Worm (Caenorhabditis elegans) whole organism, L3 larva: ENCODE results near the gene srg-62.

Experiments used
- R02D3.7 ChIP-seq: fragments of 150-350 bp; optimal IDR thresholded peaks from 2 replicates; lab custom pipeline; 2014; ENCODE audit warnings: missing biosample characterization, missing genetic modification characterization
- aly-2 ChIP-seq: fragments of 150-350 bp; optimal IDR thresholded peaks from 2 replicates; lab custom pipeline; 2014; ENCODE audit warnings: missing biosample characterization, missing genetic modification characterization
- ama-1 ChIP-seq: fragments of 150-350 bp; optimal IDR thresholded peaks from 2 replicates; lab custom pipeline; 2018
- ceh-28 ChIP-seq: fragments of 150-350 bp; optimal IDR thresholded peaks from 2 replicates; lab custom pipeline; 2014; ENCODE audit warnings: missing biosample characterization, missing genetic modification reagents, missing genetic modification characterization
- ceh-82 ChIP-seq: fragments of 150-350 bp; optimal IDR thresholded peaks from 2 replicates; lab custom pipeline; 2014; ENCODE audit warnings: missing biosample characterization, missing genetic modification characterization
- ceh-9 ChIP-seq: sonication (generic microtip); optimal IDR thresholded peaks from 2 replicates; lab custom pipeline; 2018; ENCODE audit warnings: missing biosample characterization, missing genetic modification characterization
- daf-12 ChIP-seq: fragments of 150-350 bp; optimal IDR thresholded peaks from 2 replicates; lab custom pipeline; 2014; ENCODE audit warnings: missing biosample characterization, missing genetic modification reagents, missing genetic modification characterization
- egl-27 ChIP-seq: sonication (generic microtip); optimal IDR thresholded peaks from 4 replicates; lab custom pipeline; 2017; ENCODE audit warnings: missing biosample characterization, missing genetic modification reagents, missing genetic modification characterization
- egl-5 ChIP-seq: fragments of 150-350 bp; optimal IDR thresholded peaks from 2 replicates; lab custom pipeline; 2017; ENCODE audit warnings: missing biosample characterization, missing genetic modification reagents, missing genetic modification characterization, inconsistent platforms
- elt-1 ChIP-seq: fragments of 150-350 bp; optimal IDR thresholded peaks from 2 replicates; lab custom pipeline; 2014; ENCODE audit warnings: missing biosample characterization, missing genetic modification characterization
- elt-2 ChIP-seq: sonication (generic microtip); optimal IDR thresholded peaks from 2 replicates; lab custom pipeline; 2016; ENCODE audit warnings: missing genetic modification reagents, mild to moderate bottlenecking, missing genetic modification characterization, missing compliant biosample characterization
- eor-1 ChIP-seq, 2 experiments: fragments of 150-350 bp; optimal IDR thresholded peaks; 2 replicates each; lab custom pipeline; 2014 to 2018; ENCODE audit warnings: missing biosample characterization in 2 of 2, missing genetic modification characterization in 2 of 2
- fkh-10 ChIP-seq: sonication (generic microtip); optimal IDR thresholded peaks from 2 replicates; lab custom pipeline; 2017; ENCODE audit warnings: missing biosample characterization, missing genetic modification reagents, missing genetic modification characterization
- fos-1 ChIP-seq: fragments of 150-350 bp; optimal IDR thresholded peaks from 2 replicates; lab custom pipeline; 2014; ENCODE audit warnings: missing biosample characterization, missing genetic modification characterization
- jun-1 ChIP-seq: fragments of 150-350 bp; optimal IDR thresholded peaks from 2 replicates; lab custom pipeline; 2014; ENCODE audit warnings: missing biosample characterization, missing genetic modification reagents, missing genetic modification characterization
- lin-15B ChIP-seq: fragments of 150-350 bp; optimal IDR thresholded peaks from 2 replicates; lab custom pipeline; 2014; ENCODE audit warnings: missing biosample characterization, missing genetic modification characterization
- lin-39 ChIP-seq: fragments of 150-350 bp; optimal IDR thresholded peaks from 2 replicates; lab custom pipeline; 2018; ENCODE audit warnings: missing biosample characterization, missing genetic modification reagents, missing genetic modification characterization
- lsy-12 ChIP-seq: sonication (generic microtip); optimal IDR thresholded peaks from 2 replicates; lab custom pipeline; 2016; ENCODE audit warnings: mild to moderate bottlenecking, missing genetic modification characterization, missing compliant biosample characterization
- mml-1 ChIP-seq: fragments of 150-350 bp; sonication (generic microtip); optimal IDR thresholded peaks from 3 replicates; lab custom pipeline; 2014; ENCODE audit warnings: missing biosample characterization, missing genetic modification characterization
- nfya-1 ChIP-seq: sonication (generic microtip); optimal IDR thresholded peaks from 2 replicates; lab custom pipeline; 2017; ENCODE audit warnings: missing genetic modification characterization, mild to moderate bottlenecking, missing compliant biosample characterization, antibody characterized with exemption, moderate library complexity; ENCODE audit not compliant: insufficient read depth
- nhr-12 ChIP-seq: fragments of 150-350 bp; optimal IDR thresholded peaks from 2 replicates; lab custom pipeline; 2014; ENCODE audit warnings: missing biosample characterization, missing genetic modification characterization
- nhr-23 ChIP-seq: fragments of 150-350 bp; optimal IDR thresholded peaks from 2 replicates; lab custom pipeline; 2014; ENCODE audit warnings: missing biosample characterization, missing genetic modification reagents, missing genetic modification characterization
- nhr-237 ChIP-seq: fragments of 150-350 bp; optimal IDR thresholded peaks from 2 replicates; lab custom pipeline; 2014; ENCODE audit warnings: missing biosample characterization, missing genetic modification characterization
- nhr-25 ChIP-seq: sonication (generic microtip); optimal IDR thresholded peaks from 2 replicates; lab custom pipeline; 2017; ENCODE audit warnings: missing biosample characterization, missing genetic modification characterization
- nhr-28 ChIP-seq: fragments of 150-350 bp; optimal IDR thresholded peaks from 2 replicates; lab custom pipeline; 2014; ENCODE audit warnings: missing biosample characterization, missing genetic modification characterization
- nhr-43 ChIP-seq: sonication (generic microtip); optimal IDR thresholded peaks from 2 replicates; lab custom pipeline; 2016; ENCODE audit warnings: mild to moderate bottlenecking, missing genetic modification characterization, missing compliant biosample characterization; ENCODE audit not compliant: poor library complexity, severe bottlenecking
- nhr-67 ChIP-seq: fragments of 150-350 bp; optimal IDR thresholded peaks from 2 replicates; lab custom pipeline; 2014; ENCODE audit warnings: missing biosample characterization, missing genetic modification characterization
- nhr-76 ChIP-seq: fragments of 150-350 bp; sonication (generic microtip); optimal IDR thresholded peaks from 5 replicates; lab custom pipeline; 2014; ENCODE audit warnings: missing biosample characterization, missing genetic modification characterization
- nhr-77 ChIP-seq: fragments of 150-350 bp; optimal IDR thresholded peaks from 2 replicates; lab custom pipeline; 2014; ENCODE audit warnings: missing biosample characterization, missing genetic modification characterization
- pha-4 ChIP-seq: fragments of 150-350 bp; optimal IDR thresholded peaks from 2 replicates; lab custom pipeline; 2014; ENCODE audit warnings: missing biosample characterization, missing genetic modification reagents, missing genetic modification characterization
- snpc-4 ChIP-seq: fragments of 150-350 bp; optimal IDR thresholded peaks from 2 replicates; lab custom pipeline; 2014; ENCODE audit warnings: missing biosample characterization, missing genetic modification characterization
- tbx-2 ChIP-seq: sonication (generic microtip); optimal IDR thresholded peaks from 2 replicates; lab custom pipeline; 2016; ENCODE audit warnings: mild to moderate bottlenecking, missing genetic modification characterization, missing compliant biosample characterization
- unc-39 ChIP-seq: sonication (generic microtip); optimal IDR thresholded peaks from 4 replicates; lab custom pipeline; 2017; ENCODE audit warnings: missing biosample characterization, missing genetic modification characterization
- unc-62 ChIP-seq: fragments of 150-350 bp; sonication (generic microtip); optimal IDR thresholded peaks from 4 replicates; lab custom pipeline; 2014; ENCODE audit warnings: missing biosample characterization, missing genetic modification reagents, missing genetic modification characterization
- zag-1 ChIP-seq: fragments of 150-350 bp; optimal IDR thresholded peaks from 2 replicates; lab custom pipeline; 2014; ENCODE audit warnings: missing biosample characterization, missing genetic modification characterization
- ztf-11 ChIP-seq: fragments of 150-350 bp; optimal IDR thresholded peaks from 2 replicates; lab custom pipeline; 2014; ENCODE audit warnings: missing biosample characterization, missing genetic modification characterization
- ztf-4 ChIP-seq: fragments of 150-350 bp; optimal IDR thresholded peaks from 2 replicates; lab custom pipeline; 2014; ENCODE audit warnings: missing biosample characterization, missing genetic modification characterization

srg-62 gene

DNA sequence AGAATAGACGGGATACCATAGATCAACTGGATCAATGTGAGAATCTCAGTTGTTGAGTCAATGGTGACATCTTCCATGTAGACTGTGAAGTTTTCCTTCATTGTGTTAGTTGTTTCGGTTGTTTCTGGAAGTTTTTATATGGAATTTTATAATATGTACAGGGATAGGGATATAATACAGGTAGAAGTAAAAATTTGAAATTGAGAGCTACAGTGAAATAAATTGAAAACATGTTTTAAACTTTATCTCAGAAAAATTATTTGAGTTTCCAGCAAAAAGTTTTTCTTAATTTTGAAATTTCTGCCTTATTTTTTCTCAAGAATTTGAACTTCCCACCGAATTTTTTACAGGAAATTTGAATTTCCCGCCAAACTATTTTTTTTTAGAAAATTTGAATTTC lies at the start of gene srg-62:
srg-62 (minus strand) TSS at position 101 of the 400 bp plus-strand sequence.
- TF ChIP-seq fkh-10 (GFP tag; lab: Kevin White, UChicago) (no peak), nhr-77 (tag; lab: Kevin White, UChicago) (no peak), nhr-23 (tag; lab: Kevin White, UChicago) (no peak), R02D3.7 (tag; lab: Kevin White, UChicago) (no peak), eor-1 (tag; optimal IDR thresholded peaks at IDR 0.05; lab: Kevin White, UChicago) (no peak), pha-4 (tag; lab: Kevin White, UChicago) (no peak), ceh-82 (tag; lab: Kevin White, UChicago) (no peak)

DNA sequence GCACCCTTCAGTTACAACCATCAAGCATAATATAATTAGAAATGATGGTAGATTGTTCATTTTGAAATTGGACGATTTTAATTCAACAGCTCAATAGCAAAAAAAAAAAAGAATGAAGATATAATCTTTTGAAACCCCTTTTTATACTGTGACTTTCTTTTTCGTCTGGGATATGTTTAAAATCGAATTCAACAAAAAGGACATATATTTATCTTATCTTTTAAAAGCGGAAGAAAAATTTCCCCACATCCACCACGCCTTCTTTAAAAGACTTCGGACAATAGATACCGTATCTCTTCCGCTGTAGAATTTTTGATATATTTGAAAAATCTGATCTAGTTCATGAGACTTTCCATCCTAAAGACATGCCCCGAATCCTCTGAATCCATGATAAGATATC lies 38.6 kb upstream of the srg-62 start, which contains the start of gene R05D8.11:
R05D8.11 (minus strand) TSS at position 101 of the 400 bp plus-strand sequence.
- no peak for TF ChIP-seq nhr-76
- TF ChIP-seq ceh-28 (tag; lab: Kevin White, UChicago), result no peak
- TF ChIP-seq nhr-237, result no peak
- TF ChIP-seq ztf-4 (tag; lab: Kevin White, UChicago), result no peak
- TF ChIP-seq ztf-11, result no peak
- no peak for TF ChIP-seq mml-1 (tag; lab: Kevin White, UChicago)
- no peak for TF ChIP-seq nhr-28 (tag; lab: Kevin White, UChicago)
- TF ChIP-seq aly-2 (tag; lab: Kevin White, UChicago), result no peak
- no peak for TF ChIP-seq fos-1 (tag; lab: Kevin White, UChicago)
- no peak for TF ChIP-seq unc-39 (tag; lab: Kevin White, UChicago)
- TF ChIP-seq nhr-23 (tag; lab: Kevin White, UChicago), result no peak
- no peak for TF ChIP-seq pha-4 (tag; lab: Kevin White, UChicago)
- no peak for TF ChIP-seq snpc-4 (tag; lab: Kevin White, UChicago)
- no peak for TF ChIP-seq elt-2 (tag; lab: Kevin White, UChicago)
- no peak for TF ChIP-seq tbx-2 (tag; lab: Kevin White, UChicago)
- TF ChIP-seq ceh-9, result no peak
- no peak for TF ChIP-seq lin-15B (tag; lab: Kevin White, UChicago)
- TF ChIP-seq unc-62 (GFP tag; lab: Kevin White, UChicago), result no peak
- no peak for TF ChIP-seq elt-1
- TF ChIP-seq jun-1 (tag; lab: Kevin White, UChicago), result no peak

DNA sequence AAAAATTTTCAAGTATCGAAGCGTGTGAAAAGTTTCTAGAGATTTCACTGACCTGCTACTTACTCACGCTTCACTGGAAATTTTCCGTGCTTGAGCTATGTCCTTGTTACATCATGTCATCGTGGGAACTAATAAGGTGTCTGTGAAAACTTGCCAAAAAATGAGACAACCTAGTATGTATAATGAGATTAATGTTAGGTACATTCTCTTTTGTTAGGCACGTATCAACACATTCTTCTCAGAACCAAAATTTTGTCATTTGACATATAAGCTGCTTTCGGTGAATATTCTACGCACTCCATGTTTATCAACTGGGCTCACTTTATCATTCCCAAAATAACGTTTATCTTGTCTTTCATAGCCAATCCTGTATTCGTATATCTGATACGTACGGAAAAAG lies 31.8 kb upstream of the srg-62 start, which contains the start of gene srj-18:
srj-18 (plus strand) TSS at position 301 of the 400 bp plus-strand sequence.
- TF ChIP-seq daf-12 (tag; lab: Kevin White, UChicago) (no peak), egl-5 (tag; lab: Kevin White, UChicago) (no peak), lin-39 (no peak), elt-1 (no peak), egl-27 (tag; lab: Kevin White, UChicago) (no peak), nhr-67 (tag; lab: Kevin White, UChicago) (no peak), pha-4 (tag; lab: Kevin White, UChicago) (no peak), mml-1 (tag; lab: Kevin White, UChicago) (no peak), elt-2 (tag; lab: Kevin White, UChicago) (no peak), lin-15B (tag; lab: Kevin White, UChicago) (no peak), R02D3.7 (tag; lab: Kevin White, UChicago) (no peak), nhr-25 (tag; lab: Kevin White, UChicago) (no peak)

DNA sequence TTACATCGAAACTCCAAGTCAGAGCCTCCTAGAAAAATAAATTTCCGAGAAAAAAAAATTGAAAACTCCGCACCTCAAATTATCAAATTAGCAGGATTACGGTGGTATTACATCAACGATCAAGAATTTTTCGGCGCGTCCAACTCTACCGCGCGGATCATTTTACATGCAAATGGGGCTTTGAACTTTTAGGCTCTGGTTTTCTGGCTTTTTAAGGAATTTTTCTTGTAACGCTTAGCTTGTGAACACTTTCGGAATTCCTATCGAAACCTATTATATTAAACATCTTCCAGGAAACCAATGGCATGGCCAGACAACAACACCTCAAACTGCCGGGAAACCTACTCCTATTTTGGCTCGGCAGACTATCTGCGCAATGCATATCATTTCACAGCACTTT lies 29.4 kb upstream of the srg-62 start, which contains the start of gene srh-56:
srh-56 (plus strand) TSS at position 301 of the 400 bp plus-strand sequence.
- TF ChIP-seq egl-5 (tag; lab: Kevin White, UChicago) (no peak), zag-1 (no peak), lsy-12 (tag; lab: Kevin White, UChicago) (no peak), unc-39 (tag; lab: Kevin White, UChicago) (no peak), ceh-82 (tag; lab: Kevin White, UChicago) (no peak), mml-1 (tag; lab: Kevin White, UChicago) (no peak), nhr-12 (tag; lab: Kevin White, UChicago) (no peak), lin-15B (tag; lab: Kevin White, UChicago) (no peak), nfya-1 (tag; lab: Kevin White, UChicago) (no peak), nhr-43 (no peak), ama-1 (lab: Kevin White, UChicago) (no peak), jun-1 (tag; lab: Kevin White, UChicago) (no peak), ztf-4 (tag; lab: Kevin White, UChicago) (no peak), snpc-4 (tag; lab: Kevin White, UChicago) (no peak), fkh-10 (GFP tag; lab: Kevin White, UChicago) (no peak), R02D3.7 (tag; lab: Kevin White, UChicago) (no peak)
